Fruit fly (Drosophila melanogaster): ENCODE results near the gene RpS27A.

DNA sequence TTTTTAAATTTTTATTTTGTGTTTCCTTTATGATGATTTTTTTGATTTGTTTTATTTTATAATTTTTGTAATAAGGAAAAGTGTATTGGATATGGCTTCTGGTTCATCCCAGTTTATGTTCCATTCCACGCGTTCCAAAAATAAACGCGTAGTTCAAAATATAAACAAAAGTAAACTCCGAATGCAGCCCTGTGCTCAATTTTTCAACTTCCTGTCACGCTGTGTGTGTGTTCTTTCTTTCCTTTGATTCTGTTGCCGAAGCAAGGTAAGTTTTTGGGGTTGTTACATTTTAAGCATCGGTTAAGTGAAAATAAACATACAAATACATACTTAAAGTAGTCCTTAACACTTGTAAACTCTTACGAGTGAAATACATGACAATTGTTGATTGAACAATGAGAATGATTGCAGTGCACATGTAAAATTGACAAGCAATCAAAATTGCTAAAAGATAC, at the start of gene RpS27A, which contains the start of gene Ip259:
- TF ChIP-seq inv (GFP tag; IDR thresholded peaks at IDR 0.05; ENCODE audit: partially characterized antibody) (no peak), CG14860 (GFP tag; IDR thresholded peaks at IDR 0.05; ENCODE audit: partially characterized antibody) (no peak), fru (optimal IDR thresholded peaks at IDR 0.05) (no peak), Max (GFP tag; optimal IDR thresholded peaks at IDR 0.05) (peak; percentile 86), Lpt (GFP tag; optimal IDR thresholded peaks at IDR 0.05) (no peak), chn (GFP tag; optimal IDR thresholded peaks at IDR 0.05) (peak; percentile 37), Bgb (GFP tag; IDR thresholded peaks at IDR 0.05; ENCODE audit: partially characterized antibody) (peak; percentile 16; the same call in 1 of the 2 replicates), Sin3A (optimal IDR thresholded peaks at IDR 0.05) (no peak), Deaf1 (tag; optimal IDR thresholded peaks at IDR 0.05) (no peak), CG2712 (tag; optimal IDR thresholded peaks at IDR 0.05) (peak; percentile 79), psq (GFP tag; optimal IDR thresholded peaks at IDR 0.05) (peak; percentile 27)
